Worm (Caenorhabditis elegans) whole organism, mixed stage, embryonic: Measurements from ENCODE around the gene srx-97.

Experiments used
- bed-3 ChIP-seq: fragments of 200-800 bp; sonication (Bioruptor generic); optimal IDR thresholded peaks from 3 replicates; lab custom pipeline; 2018; ENCODE audit warnings: mild to moderate bottlenecking, missing genetic modification characterization, moderate library complexity, missing compliant biosample characterization
- blmp-1 ChIP-seq: fragments of 150-350 bp; optimal IDR thresholded peaks from 2 replicates; lab custom pipeline; 2014; ENCODE audit warnings: missing biosample characterization, missing genetic modification characterization
- ceh-43 ChIP-seq: fragments of 200-800 bp; sonication (Bioruptor generic); optimal IDR thresholded peaks from 2 replicates; lab custom pipeline; 2018; ENCODE audit warnings: mild to moderate bottlenecking, missing genetic modification characterization, moderate library complexity, missing compliant biosample characterization
- ceh-83 ChIP-seq: fragments of 200-800 bp; sonication (Bioruptor generic); optimal IDR thresholded peaks from 2 replicates; lab custom pipeline; 2018; ENCODE audit warnings: mild to moderate bottlenecking, missing genetic modification characterization, missing compliant biosample characterization
- ces-1 ChIP-seq: fragments of 150-350 bp; optimal IDR thresholded peaks from 2 replicates; lab custom pipeline; 2014; ENCODE audit warnings: missing biosample characterization, missing genetic modification reagents, missing genetic modification characterization
- cnd-1 ChIP-seq: fragments of 200-800 bp; sonication (Bioruptor generic); optimal IDR thresholded peaks from 2 replicates; lab custom pipeline; 2018; ENCODE audit warnings: mild to moderate bottlenecking, missing genetic modification characterization, missing compliant biosample characterization
- drap-1 ChIP-seq: fragments of 200-800 bp; sonication (Bioruptor generic); optimal IDR thresholded peaks from 3 replicates; lab custom pipeline; 2018; ENCODE audit warnings: mild to moderate bottlenecking, missing genetic modification characterization, missing compliant biosample characterization
- elt-1 ChIP-seq: sonication (generic microtip); optimal IDR thresholded peaks from 2 replicates; lab custom pipeline; 2017; ENCODE audit warnings: missing genetic modification characterization, mild to moderate bottlenecking, missing compliant biosample characterization, antibody characterized with exemption, moderate library complexity, borderline replicate concordance; ENCODE audit not compliant: insufficient read depth
- elt-3 ChIP-seq: fragments of 150-350 bp; optimal IDR thresholded peaks from 2 replicates; lab custom pipeline; 2014; ENCODE audit warnings: missing biosample characterization, missing genetic modification characterization
- hlh-1 ChIP-seq: fragments of 150-350 bp; optimal IDR thresholded peaks from 2 replicates; lab custom pipeline; 2014; ENCODE audit warnings: missing biosample characterization, missing genetic modification reagents, missing genetic modification characterization
- lin-13 ChIP-seq: fragments of 150-350 bp; optimal IDR thresholded peaks from 2 replicates; lab custom pipeline; 2014; ENCODE audit warnings: missing biosample characterization, missing genetic modification characterization
- lin-32 ChIP-seq: fragments of 200-800 bp; sonication (Bioruptor generic); optimal IDR thresholded peaks from 2 replicates; lab custom pipeline; 2018; ENCODE audit warnings: mild to moderate bottlenecking, missing genetic modification characterization, missing compliant biosample characterization
- lsy-2 ChIP-seq: fragments of 150-350 bp; optimal IDR thresholded peaks from 2 replicates; lab custom pipeline; 2014; ENCODE audit warnings: missing biosample characterization, missing genetic modification characterization
- mep-1 ChIP-seq: fragments of 150-350 bp; optimal IDR thresholded peaks from 2 replicates; lab custom pipeline; 2017; ENCODE audit warnings: missing biosample characterization, missing genetic modification reagents, missing genetic modification characterization, inconsistent platforms
- mls-2 ChIP-seq: sonication (generic microtip); optimal IDR thresholded peaks from 2 replicates; lab custom pipeline; 2016; ENCODE audit warnings: mild to moderate bottlenecking, missing genetic modification characterization, moderate library complexity, missing compliant biosample characterization
- nhr-12 ChIP-seq: fragments of 150-350 bp; optimal IDR thresholded peaks from 2 replicates; lab custom pipeline; 2014; ENCODE audit warnings: missing biosample characterization, missing genetic modification characterization
- nhr-2 ChIP-seq: fragments of 150-350 bp; optimal IDR thresholded peaks from 2 replicates; lab custom pipeline; 2014; ENCODE audit warnings: missing biosample characterization, missing genetic modification characterization
- nhr-28 ChIP-seq: fragments of 150-350 bp; optimal IDR thresholded peaks from 2 replicates; lab custom pipeline; 2014; ENCODE audit warnings: missing biosample characterization, missing genetic modification characterization
- nhr-76 ChIP-seq: sonication (generic microtip); optimal IDR thresholded peaks from 2 replicates; lab custom pipeline; 2017; ENCODE audit warnings: missing biosample characterization, missing genetic modification characterization
- pha-4 ChIP-seq: fragments of 150-350 bp; optimal IDR thresholded peaks from 2 replicates; lab custom pipeline; 2018; ENCODE audit warnings: missing biosample characterization, missing genetic modification reagents, missing genetic modification characterization
- snpc-4 ChIP-seq: fragments of 150-350 bp; optimal IDR thresholded peaks from 2 replicates; lab custom pipeline; 2014; ENCODE audit warnings: missing biosample characterization, missing genetic modification characterization
- tbx-8 ChIP-seq: fragments of 200-800 bp; sonication (Bioruptor generic); optimal IDR thresholded peaks from 2 replicates; lab custom pipeline; 2018; ENCODE audit warnings: mild to moderate bottlenecking, missing genetic modification characterization, moderate library complexity, missing compliant biosample characterization
- unc-62 ChIP-seq: fragments of 150-350 bp; optimal IDR thresholded peaks from 2 replicates; lab custom pipeline; 2014; ENCODE audit warnings: missing biosample characterization, missing genetic modification reagents, missing genetic modification characterization
- ztf-11 ChIP-seq: fragments of 150-350 bp; optimal IDR thresholded peaks from 2 replicates; lab custom pipeline; 2014; ENCODE audit warnings: missing biosample characterization, missing genetic modification characterization

Gene srx-97

DNA sequence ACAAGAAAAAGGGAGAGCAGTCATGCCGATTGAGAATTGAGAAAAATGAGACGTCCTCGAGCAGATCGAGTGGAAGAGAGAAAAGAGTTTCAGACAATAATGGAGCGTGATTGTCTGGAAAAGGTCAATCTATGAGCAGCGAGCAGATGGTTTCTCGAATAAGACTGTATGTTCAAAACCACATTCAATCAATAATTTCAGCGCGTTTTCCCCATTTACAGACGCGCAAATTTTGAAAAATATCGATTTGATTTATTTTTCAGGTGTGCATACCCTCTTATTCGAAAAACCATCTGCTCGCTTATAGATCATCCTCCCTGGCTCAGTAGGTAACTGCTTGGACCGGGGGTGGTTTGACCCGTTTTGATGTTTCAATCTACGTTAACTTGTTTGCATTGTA, 30.0 kb downstream of the srx-97 start, which contains the start of gene fbxb-31:
Gene fbxb-31, minus strand, starts transcription at position 101 of the 400 bp plus-strand sequence.
- no peak for TF ChIP-seq elt-3 (tag; lab: Kevin White, UChicago)
- TF ChIP-seq snpc-4, result no peak
- TF ChIP-seq drap-1 (GFP tag; lab: Kevin White, UChicago), result no peak

DNA sequence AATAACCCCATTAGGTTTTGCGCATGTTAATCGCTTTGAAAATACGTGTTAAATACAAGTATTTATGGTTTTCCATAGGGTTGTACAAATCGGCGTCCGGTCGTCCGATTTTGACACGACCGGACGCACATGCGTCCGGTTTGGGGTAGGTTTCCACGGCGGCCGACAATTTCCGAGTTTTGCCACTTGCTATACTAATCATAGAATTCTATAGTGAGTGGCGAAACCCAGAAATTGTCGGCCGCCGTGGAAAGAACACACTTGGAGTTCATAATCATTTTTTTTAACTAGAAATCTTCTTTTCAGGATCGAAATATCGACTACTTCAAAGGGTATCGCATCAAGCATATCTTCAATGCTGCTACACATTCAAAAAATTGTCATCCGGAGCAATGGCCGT, 34.5 kb downstream of the srx-97 start:
- no peak for TF ChIP-seq mep-1 (tag; lab: Kevin White, UChicago)
- TF ChIP-seq, all 35 proteins: peak for 0

DNA sequence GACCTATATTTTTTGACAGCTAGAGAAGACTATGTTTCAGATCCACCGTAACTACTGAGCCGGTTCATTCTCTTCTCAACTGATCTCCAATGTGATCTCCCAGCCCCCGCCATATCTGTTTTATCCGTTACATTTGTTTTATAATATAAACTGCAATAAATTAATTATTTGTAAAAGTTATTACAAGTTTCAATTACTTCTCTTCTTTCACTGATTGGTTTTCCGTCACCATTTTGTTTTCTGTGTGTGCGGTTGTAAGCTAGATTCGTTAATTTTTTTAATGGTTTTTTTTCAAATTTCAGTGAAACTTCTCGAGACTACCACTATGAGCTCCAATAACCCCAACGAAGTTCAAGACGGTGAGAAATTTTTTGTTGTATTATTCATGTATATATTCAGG, 38.4 kb downstream of the srx-97 start, which contains the start of gene M151.2:
Gene M151.2, plus strand, starts transcription at position 301 of the 400 bp plus-strand sequence.
- TF ChIP-seq nhr-12 (tag; lab: Kevin White, UChicago), result no peak
- TF ChIP-seq lin-13 (tag; lab: Kevin White, UChicago), result no peak
- no peak for TF ChIP-seq ces-1 (GFP tag; lab: Kevin White, UChicago)
- no peak for TF ChIP-seq unc-62 (GFP tag; lab: Kevin White, UChicago)
- TF ChIP-seq ztf-11, result no peak
- TF ChIP-seq mep-1 (tag; lab: Kevin White, UChicago), result no peak
- no peak for TF ChIP-seq cnd-1 (tag; lab: Kevin White, UChicago)
- TF ChIP-seq nhr-2, result no peak
- no peak for TF ChIP-seq pha-4 (tag; lab: Kevin White, UChicago)
- no peak for TF ChIP-seq tbx-8 (GFP tag; lab: Kevin White, UChicago)
- no peak for TF ChIP-seq blmp-1
- no peak for TF ChIP-seq bed-3 (GFP tag; lab: Kevin White, UChicago)
- no peak for TF ChIP-seq ceh-43
- TF ChIP-seq hlh-1, result no peak

DNA sequence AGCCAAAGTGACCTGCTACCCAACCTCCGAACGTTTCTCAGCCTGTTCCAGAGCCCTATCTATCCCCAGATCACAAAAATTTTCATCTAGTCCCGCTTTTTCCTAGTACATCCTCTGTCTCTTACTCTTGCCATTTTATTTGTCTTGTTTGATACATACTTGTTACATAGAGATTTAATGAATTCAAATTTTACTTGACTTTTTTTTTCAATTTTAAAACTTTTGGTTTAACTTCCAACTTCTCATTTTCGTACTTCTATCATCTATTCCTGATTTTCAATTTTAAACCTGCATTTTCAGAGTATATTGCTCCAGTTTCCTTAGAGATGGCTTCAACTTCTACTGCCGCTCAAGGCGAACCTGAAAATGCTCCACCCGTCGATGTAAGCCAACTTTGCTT, 42.3 kb downstream of the srx-97 start, which contains the start of gene M151.3:
Gene M151.3, plus strand, starts transcription at position 301 of the 400 bp plus-strand sequence.
- no peak for TF ChIP-seq ceh-43
- no peak for TF ChIP-seq tbx-8 (GFP tag; lab: Kevin White, UChicago)
- TF ChIP-seq drap-1 (GFP tag; lab: Kevin White, UChicago), result no peak
- TF ChIP-seq lin-32 (GFP tag; lab: Kevin White, UChicago), result no peak
- TF ChIP-seq snpc-4, result no peak
- TF ChIP-seq elt-1 (tag; lab: Kevin White, UChicago), result no peak
- no peak for TF ChIP-seq nhr-2
- TF ChIP-seq cnd-1 (tag; lab: Kevin White, UChicago), result no peak
- TF ChIP-seq mls-2 (tag; lab: Kevin White, UChicago), result no peak
- no peak for TF ChIP-seq ces-1 (GFP tag; lab: Kevin White, UChicago)
- TF ChIP-seq nhr-76 (tag; lab: Kevin White, UChicago), result no peak
- no peak for TF ChIP-seq nhr-28 (tag; lab: Kevin White, UChicago)

DNA sequence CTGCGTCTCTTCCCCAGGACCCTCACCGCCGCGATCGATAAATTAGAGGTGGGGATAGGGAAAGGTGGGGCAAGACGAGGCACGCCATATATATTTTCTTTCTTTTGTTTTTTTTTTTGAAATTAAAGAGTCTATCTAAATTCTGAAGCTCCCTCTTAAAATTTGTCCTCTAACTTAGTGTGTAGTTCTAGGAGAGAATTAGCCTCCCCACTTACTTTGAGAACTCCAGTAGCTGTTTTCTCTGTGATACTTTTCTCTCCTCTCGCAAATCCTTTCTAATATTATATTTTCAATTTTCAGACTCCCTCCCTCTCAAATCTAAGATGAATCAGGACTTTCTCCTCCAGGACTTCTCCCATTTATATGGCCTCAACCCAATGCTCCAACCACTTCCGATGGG, 47.2 kb downstream of the srx-97 start, which contains the start of gene M151.7:
Gene M151.7, plus strand, starts transcription at position 301 of the 400 bp plus-strand sequence.
- TF ChIP-seq pha-4 (tag; lab: Kevin White, UChicago) (no peak), unc-62 (GFP tag; lab: Kevin White, UChicago) (no peak), ztf-11 (no peak), ceh-43 (no peak)

DNA sequence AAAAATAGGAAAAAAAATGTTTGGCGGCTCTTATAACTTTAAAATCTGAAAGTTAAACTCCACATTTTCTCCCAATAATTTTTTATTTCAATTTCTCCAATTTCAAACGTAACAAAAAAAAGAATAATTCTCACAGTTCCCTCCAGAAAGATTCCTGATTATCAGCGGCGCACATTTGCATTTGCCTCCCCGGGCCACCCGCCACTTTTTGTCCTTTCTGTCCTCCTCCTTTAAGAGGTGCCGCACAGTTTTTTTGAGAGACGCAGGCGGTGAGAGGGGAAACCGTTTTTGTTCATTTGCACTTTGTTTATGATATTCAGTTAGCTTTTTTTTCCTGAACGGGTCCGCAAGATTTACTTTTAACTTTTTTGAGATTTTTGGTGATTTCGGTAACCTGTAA, 48.4 kb downstream of the srx-97 start:
- peak; percentile 17 for TF ChIP-seq mep-1 (tag; lab: Kevin White, UChicago)
- TF ChIP-seq lsy-2 (tag; lab: Kevin White, UChicago), result no peak
- TF ChIP-seq, all 35 proteins: peak for 1

DNA sequence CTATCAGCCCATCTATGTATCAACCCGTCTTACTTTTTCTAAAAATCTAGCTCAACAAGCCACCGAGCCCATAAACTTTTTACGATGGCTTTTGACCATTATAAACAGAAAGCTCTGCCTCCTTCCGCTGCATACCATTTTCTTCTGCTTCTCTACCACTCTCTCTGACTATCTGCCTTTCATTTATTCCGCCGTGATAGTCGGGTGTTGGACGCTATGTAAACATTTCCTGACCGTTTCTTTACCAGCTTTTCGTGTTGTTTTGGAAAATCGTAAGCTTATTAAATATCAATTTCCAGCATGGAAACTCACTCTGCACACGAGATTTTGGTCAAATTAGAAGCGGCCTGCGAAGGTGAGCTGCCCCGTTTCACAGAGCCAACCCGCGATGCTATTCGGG, 51.7 kb downstream of the srx-97 start, which contains the start of gene F40E12.1:
Gene F40E12.1, plus strand, starts transcription at position 301 of the 400 bp plus-strand sequence.
- TF ChIP-seq snpc-4, result no peak
- no peak for TF ChIP-seq elt-3 (tag; lab: Kevin White, UChicago)
- TF ChIP-seq ceh-83 (GFP tag; lab: Kevin White, UChicago), result no peak
